Worm (Caenorhabditis elegans) whole organism, L2 larva: ENCODE data around the gene BE0003N10.1.

Source experiments
- C34F6.9 ChIP-seq: fragments of 150-350 bp; optimal IDR thresholded peaks from 2 replicates; lab custom pipeline; 2014; ENCODE audit warnings: missing biosample characterization, missing genetic modification characterization
- F13H6.1 ChIP-seq: sonication (generic microtip); optimal IDR thresholded peaks from 2 replicates; lab custom pipeline; 2016; ENCODE audit warnings: missing genetic modification characterization, missing compliant biosample characterization
- R02D3.7 ChIP-seq: fragments of 150-350 bp; optimal IDR thresholded peaks from 2 replicates; lab custom pipeline; 2014; ENCODE audit warnings: missing biosample characterization, missing genetic modification characterization
- Y55F3AM.14 ChIP-seq: fragments of 200-800 bp; sonication (Bioruptor generic); optimal IDR thresholded peaks from 2 replicates; lab custom pipeline; 2018; ENCODE audit warnings: mild to moderate bottlenecking, missing genetic modification characterization, missing compliant biosample characterization
- ZK546.5 ChIP-seq: sonication (generic microtip); optimal IDR thresholded peaks from 2 replicates; lab custom pipeline; 2017; ENCODE audit warnings: missing biosample characterization, missing genetic modification characterization
- alr-1 ChIP-seq: fragments of 150-350 bp; optimal IDR thresholded peaks from 2 replicates; lab custom pipeline; 2014; ENCODE audit warnings: missing biosample characterization, missing genetic modification characterization
- ama-1 ChIP-seq: fragments of 150-350 bp; optimal IDR thresholded peaks from 2 replicates; lab custom pipeline; 2018; ENCODE audit warnings: inconsistent platforms
- ceh-16 ChIP-seq: fragments of 150-350 bp; optimal IDR thresholded peaks from 2 replicates; lab custom pipeline; 2014; ENCODE audit warnings: missing biosample characterization, missing genetic modification characterization
- dmd-4 ChIP-seq: sonication (generic microtip); optimal IDR thresholded peaks from 2 replicates; lab custom pipeline; 2017; ENCODE audit warnings: missing biosample characterization, missing genetic modification characterization
- egl-27 ChIP-seq: sonication (generic microtip); optimal IDR thresholded peaks from 3 replicates; lab custom pipeline; 2017; ENCODE audit warnings: missing biosample characterization, missing genetic modification reagents, missing genetic modification characterization
- elt-1 ChIP-seq: fragments of 150-350 bp; optimal IDR thresholded peaks from 2 replicates; lab custom pipeline; 2014; ENCODE audit warnings: missing biosample characterization, missing genetic modification characterization
- fos-1 ChIP-seq: fragments of 150-350 bp; optimal IDR thresholded peaks from 2 replicates; lab custom pipeline; 2014; ENCODE audit warnings: missing biosample characterization, missing genetic modification characterization
- gmeb-1 ChIP-seq: fragments of 150-350 bp; optimal IDR thresholded peaks from 2 replicates; lab custom pipeline; 2014; ENCODE audit warnings: missing biosample characterization, missing genetic modification characterization
- lin-11 ChIP-seq: fragments of 150-350 bp; sonication (generic microtip); optimal IDR thresholded peaks from 2 replicates; lab custom pipeline; 2014; ENCODE audit warnings: missing biosample characterization, missing genetic modification characterization, inconsistent platforms, mixed read lengths
- lin-13 ChIP-seq: fragments of 150-350 bp; optimal IDR thresholded peaks from 2 replicates; lab custom pipeline; 2014; ENCODE audit warnings: missing biosample characterization, missing genetic modification reagents, missing genetic modification characterization
- lsy-2 ChIP-seq, 2 experiments: fragments of 150-350 bp in 1 of 2; sonication (generic microtip) in 1 of 2; optimal IDR thresholded peaks; 2 replicates each; lab custom pipeline; 2014 to 2017; ENCODE audit warnings: missing biosample characterization in 2 of 2, missing genetic modification characterization in 2 of 2
- mab-5 ChIP-seq: fragments of 150-350 bp; optimal IDR thresholded peaks from 2 replicates; lab custom pipeline; 2014; ENCODE audit warnings: missing biosample characterization, missing genetic modification characterization
- mbf-1 ChIP-seq: sonication (generic microtip); optimal IDR thresholded peaks from 2 replicates; lab custom pipeline; 2017; ENCODE audit warnings: missing biosample characterization, missing genetic modification characterization
- mdl-1 ChIP-seq, 2 experiments: fragments of 150-350 bp in 1 of 2; sonication (generic microtip) in 1 of 2; optimal IDR thresholded peaks; 2 replicates each; lab custom pipeline; 2017; ENCODE audit warnings: missing biosample characterization in 2 of 2, missing genetic modification characterization in 2 of 2
- nhr-10 ChIP-seq: sonication (generic microtip); optimal IDR thresholded peaks from 2 replicates; lab custom pipeline; 2017; ENCODE audit warnings: missing biosample characterization, missing genetic modification characterization
- nhr-12 ChIP-seq: fragments of 150-350 bp; optimal IDR thresholded peaks from 2 replicates; lab custom pipeline; 2014; ENCODE audit warnings: missing biosample characterization, missing genetic modification characterization
- nhr-129 ChIP-seq: fragments of 150-350 bp; optimal IDR thresholded peaks from 2 replicates; lab custom pipeline; 2014; ENCODE audit warnings: missing biosample characterization, missing genetic modification characterization
- nhr-21 ChIP-seq: fragments of 150-350 bp; optimal IDR thresholded peaks from 2 replicates; lab custom pipeline; 2014; ENCODE audit warnings: missing biosample characterization, missing genetic modification characterization
- nhr-23 ChIP-seq: fragments of 150-350 bp; optimal IDR thresholded peaks from 2 replicates; lab custom pipeline; 2014; ENCODE audit warnings: missing biosample characterization, missing genetic modification reagents, missing genetic modification characterization
- nhr-237 ChIP-seq: fragments of 150-350 bp; optimal IDR thresholded peaks from 2 replicates; lab custom pipeline; 2014; ENCODE audit warnings: missing biosample characterization, missing genetic modification characterization
- nhr-25 ChIP-seq: fragments of 150-350 bp; sonication (generic microtip); optimal IDR thresholded peaks from 3 replicates; lab custom pipeline; 2014; ENCODE audit warnings: missing biosample characterization, missing genetic modification characterization
- nhr-77 ChIP-seq: fragments of 150-350 bp; optimal IDR thresholded peaks from 2 replicates; lab custom pipeline; 2014; ENCODE audit warnings: missing biosample characterization, missing genetic modification characterization
- peb-1 ChIP-seq: fragments of 150-350 bp; optimal IDR thresholded peaks from 2 replicates; lab custom pipeline; 2014; ENCODE audit warnings: missing biosample characterization, missing genetic modification characterization
- sem-4 ChIP-seq: fragments of 150-350 bp; optimal IDR thresholded peaks from 2 replicates; lab custom pipeline; 2014; ENCODE audit warnings: missing biosample characterization, missing genetic modification reagents, missing genetic modification characterization
- skn-1 ChIP-seq: sonication (generic microtip); optimal IDR thresholded peaks from 2 replicates; lab custom pipeline; 2017; ENCODE audit warnings: missing biosample characterization, missing genetic modification characterization
- sma-3 ChIP-seq: sonication (generic microtip); optimal IDR thresholded peaks from 2 replicates; lab custom pipeline; 2016; ENCODE audit warnings: missing genetic modification reagents, missing genetic modification characterization, missing compliant biosample characterization
- sma-9 ChIP-seq, 2 experiments: fragments of 150-350 bp in 1 of 2; sonication (generic microtip) in 1 of 2; optimal IDR thresholded peaks; 2 replicates each; lab custom pipeline; 2014 to 2016; ENCODE audit warnings: missing genetic modification characterization in 2 of 2, mild to moderate bottlenecking in 1 of 2, missing biosample characterization in 1 of 2, missing compliant biosample characterization in 1 of 2, missing genetic modification reagents in 1 of 2, moderate library complexity in 1 of 2
- unc-39 ChIP-seq: fragments of 150-350 bp; optimal IDR thresholded peaks from 2 replicates; lab custom pipeline; 2014; ENCODE audit warnings: missing biosample characterization, missing genetic modification characterization
- unc-55 ChIP-seq: fragments of 150-350 bp; sonication (generic microtip); optimal IDR thresholded peaks from 3 replicates; lab custom pipeline; 2014; ENCODE audit warnings: missing biosample characterization, missing genetic modification reagents, missing genetic modification characterization
- unc-62 ChIP-seq: fragments of 150-350 bp; optimal IDR thresholded peaks from 2 replicates; lab custom pipeline; 2014; ENCODE audit warnings: missing biosample characterization, missing genetic modification reagents, missing genetic modification characterization
- zag-1 ChIP-seq: fragments of 150-350 bp; optimal IDR thresholded peaks from 2 replicates; lab custom pipeline; 2014; ENCODE audit warnings: missing biosample characterization, missing genetic modification characterization
- ztf-1 ChIP-seq: fragments of 200-800 bp; sonication (Bioruptor generic); conservative IDR thresholded peaks from 2 replicates; pipeline ENCODE4 v1.3.6; 2022; ENCODE audit warnings: missing genetic modification characterization, missing compliant biosample characterization
- ztf-11 ChIP-seq: sonication (generic microtip); optimal IDR thresholded peaks from 2 replicates; lab custom pipeline; 2017; ENCODE audit warnings: missing biosample characterization, missing genetic modification characterization
- ztf-4 ChIP-seq: fragments of 150-350 bp; optimal IDR thresholded peaks from 2 replicates; lab custom pipeline; 2014; ENCODE audit warnings: missing biosample characterization, missing genetic modification characterization

Gene BE0003N10.1

DNA sequence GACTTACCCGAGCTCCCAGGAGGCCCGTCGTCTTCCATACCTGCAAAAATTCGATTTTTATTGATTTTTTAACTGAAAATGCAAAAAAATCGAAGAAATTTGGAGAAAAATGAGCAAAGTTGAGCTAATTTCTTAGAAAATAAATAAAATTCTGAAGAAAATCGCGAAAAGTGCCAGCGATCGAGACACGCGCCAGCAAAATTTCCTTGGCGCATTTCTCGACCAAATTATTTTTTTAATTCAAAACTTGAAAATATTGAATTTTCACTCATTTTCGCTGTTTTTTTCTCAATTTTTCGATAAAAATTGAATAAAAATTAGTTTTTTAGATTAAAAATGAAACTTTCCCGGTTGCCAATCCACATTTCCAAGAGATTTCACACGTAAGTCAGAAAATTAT lies at the start of gene BE0003N10.1, which contains the start of gene chin-1:
Gene BE0003N10.1 (plus strand): TSS at position 320 of the 400 bp plus-strand sequence.
Gene chin-1 (minus strand): TSS at position 40 of the 400 bp plus-strand sequence.
- TF ChIP-seq C34F6.9 (tag; lab: Kevin White, UChicago) = peak; percentile 69
- no peak for TF ChIP-seq ceh-16 (tag; lab: Kevin White, UChicago)
- TF ChIP-seq nhr-237 (tag; lab: Kevin White, UChicago) = no peak
- peak; percentile 24 for TF ChIP-seq F13H6.1 (tag; lab: Kevin White, UChicago)
- peak; percentile 57 for TF ChIP-seq unc-55 (GFP tag; lab: Kevin White, UChicago)
- no peak for TF ChIP-seq ztf-11 (tag; lab: Kevin White, UChicago)
- TF ChIP-seq ama-1 (lab: Kevin White, UChicago) = no peak
- TF ChIP-seq nhr-12 = no peak
- TF ChIP-seq fos-1 (tag; lab: Kevin White, UChicago) = peak; percentile 12
- TF ChIP-seq lsy-2 (tag; optimal IDR thresholded peaks at IDR 0.05; lab: Kevin White, UChicago) = peak; percentile 60 to 77
- peak; percentile 9 for TF ChIP-seq sma-9 (GFP tag; optimal IDR thresholded peaks at IDR 0.05; lab: Kevin White, UChicago)
- no peak for TF ChIP-seq sma-9 (tag; optimal IDR thresholded peaks at IDR 0.05; lab: Kevin White, UChicago)
- no peak for TF ChIP-seq mbf-1 (tag; lab: Kevin White, UChicago)
- TF ChIP-seq nhr-25 (tag; lab: Kevin White, UChicago) = peak; percentile 53
- peak; percentile 4 for TF ChIP-seq mab-5 (tag; lab: Kevin White, UChicago)
- TF ChIP-seq Y55F3AM.14 = no peak
- TF ChIP-seq gmeb-1 (tag; lab: Kevin White, UChicago) = peak; percentile 63
- no peak for TF ChIP-seq nhr-77 (tag; lab: Kevin White, UChicago)
- TF ChIP-seq lin-13 (GFP tag; lab: Kevin White, UChicago) = peak; percentile 63
- no peak for TF ChIP-seq nhr-129 (tag; lab: Kevin White, UChicago)
- no peak for TF ChIP-seq ztf-1 (GFP tag; lab: Robert Waterston, UW)
- no peak for TF ChIP-seq skn-1
- no peak for TF ChIP-seq mdl-1 (tag; optimal IDR thresholded peaks at IDR 0.05; lab: Kevin White, UChicago)
- TF ChIP-seq unc-39 (tag; lab: Kevin White, UChicago) = no peak
- TF ChIP-seq nhr-21 (tag; lab: Kevin White, UChicago) = no peak
- no peak for TF ChIP-seq peb-1 (tag; lab: Kevin White, UChicago)
- TF ChIP-seq ztf-4 (tag; lab: Kevin White, UChicago) = no peak
- TF ChIP-seq unc-62 (GFP tag; lab: Kevin White, UChicago) = no peak
- no peak for TF ChIP-seq zag-1 (tag; lab: Kevin White, UChicago)
- TF ChIP-seq sem-4 (tag; lab: Kevin White, UChicago) = no peak
- no peak for TF ChIP-seq ZK546.5
- TF ChIP-seq sma-3 (GFP tag; lab: Kevin White, UChicago) = no peak
- no peak for TF ChIP-seq lin-11 (tag; lab: Kevin White, UChicago)

ce11 chrIII:989558-989957 lies 47.7 kb upstream of the BE0003N10.1 start:
- TF ChIP-seq gmeb-1 (tag; lab: Kevin White, UChicago) = no peak
- TF ChIP-seq sem-4 (tag; lab: Kevin White, UChicago) = no peak
- TF ChIP-seq mdl-1 (tag; optimal IDR thresholded peaks at IDR 0.05; lab: Kevin White, UChicago) = no peak
- no peak for TF ChIP-seq lin-11 (tag; lab: Kevin White, UChicago)
- no peak for TF ChIP-seq ceh-16 (tag; lab: Kevin White, UChicago)
- no peak for TF ChIP-seq zag-1 (tag; lab: Kevin White, UChicago)
- TF ChIP-seq ztf-1 (GFP tag; lab: Robert Waterston, UW) = no peak
- no peak for TF ChIP-seq unc-55 (GFP tag; lab: Kevin White, UChicago)
- TF ChIP-seq nhr-10 = no peak

DNA sequence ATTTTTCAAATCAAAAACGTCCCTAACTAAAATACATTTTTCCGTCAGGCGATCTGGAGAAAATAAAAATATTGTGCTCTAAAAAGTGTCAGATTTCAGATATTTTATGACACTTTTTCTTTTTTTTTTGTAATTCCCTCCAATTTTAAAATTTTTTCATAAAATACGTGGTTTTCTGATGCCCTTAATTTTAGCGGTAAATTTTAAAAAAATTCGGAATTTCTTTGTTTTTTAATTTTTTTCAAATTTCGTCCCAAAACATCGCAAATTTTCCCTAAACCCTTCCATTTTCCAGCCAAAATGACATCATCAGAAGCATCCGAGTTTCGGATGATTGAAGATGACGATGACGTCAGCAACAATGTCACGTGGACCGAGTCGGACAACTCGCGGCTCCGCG lies 45.7 kb upstream of the BE0003N10.1 start, which contains the start of gene trp-2:
Gene trp-2 (plus strand): TSS at position 301 of the 400 bp plus-strand sequence.
- no peak for TF ChIP-seq peb-1 (tag; lab: Kevin White, UChicago)
- no peak for TF ChIP-seq elt-1 (tag; lab: Kevin White, UChicago)
- TF ChIP-seq skn-1 = no peak
- no peak for TF ChIP-seq ztf-1 (GFP tag; lab: Robert Waterston, UW)
- TF ChIP-seq ama-1 (lab: Kevin White, UChicago) = no peak
- TF ChIP-seq egl-27 = no peak
- TF ChIP-seq ceh-16 (tag; lab: Kevin White, UChicago) = no peak
- no peak for TF ChIP-seq dmd-4 (tag; lab: Kevin White, UChicago)
- no peak for TF ChIP-seq mbf-1 (tag; lab: Kevin White, UChicago)
- no peak for TF ChIP-seq unc-39 (tag; lab: Kevin White, UChicago)
- no peak for TF ChIP-seq alr-1
- TF ChIP-seq R02D3.7 (tag; lab: Kevin White, UChicago) = no peak
- no peak for TF ChIP-seq nhr-25 (tag; lab: Kevin White, UChicago)
- TF ChIP-seq sma-9 (GFP tag; optimal IDR thresholded peaks at IDR 0.05; lab: Kevin White, UChicago) = no peak
- no peak for TF ChIP-seq sma-9 (tag; optimal IDR thresholded peaks at IDR 0.05; lab: Kevin White, UChicago)
- TF ChIP-seq nhr-23 (tag; lab: Kevin White, UChicago) = no peak
- no peak for TF ChIP-seq ztf-11 (tag; lab: Kevin White, UChicago)
